Worm (Caenorhabditis elegans) whole organism, L3 larva: ENCODE measurements around the gene C01G10.1.

Experiments
- R02D3.7 ChIP-seq: fragments of 150-350 bp; optimal IDR thresholded peaks from 2 replicates; lab custom pipeline; 2014; ENCODE audit warnings: missing biosample characterization, missing genetic modification characterization
- ZK546.5 ChIP-seq: sonication (generic microtip); optimal IDR thresholded peaks from 2 replicates; lab custom pipeline; 2017; ENCODE audit warnings: missing biosample characterization, missing genetic modification characterization
- aly-2 ChIP-seq: fragments of 150-350 bp; optimal IDR thresholded peaks from 2 replicates; lab custom pipeline; 2014; ENCODE audit warnings: missing biosample characterization, missing genetic modification characterization
- ama-1 ChIP-seq: fragments of 150-350 bp; optimal IDR thresholded peaks from 2 replicates; lab custom pipeline; 2018
- ceh-16 ChIP-seq: sonication (generic microtip); optimal IDR thresholded peaks from 2 replicates; lab custom pipeline; 2017; ENCODE audit warnings: missing biosample characterization, missing genetic modification characterization
- ceh-28 ChIP-seq: fragments of 150-350 bp; optimal IDR thresholded peaks from 2 replicates; lab custom pipeline; 2014; ENCODE audit warnings: missing biosample characterization, missing genetic modification reagents, missing genetic modification characterization
- ceh-82 ChIP-seq: fragments of 150-350 bp; optimal IDR thresholded peaks from 2 replicates; lab custom pipeline; 2014; ENCODE audit warnings: missing biosample characterization, missing genetic modification characterization
- ceh-9 ChIP-seq: sonication (generic microtip); optimal IDR thresholded peaks from 2 replicates; lab custom pipeline; 2018; ENCODE audit warnings: missing biosample characterization, missing genetic modification characterization
- daf-12 ChIP-seq: fragments of 150-350 bp; optimal IDR thresholded peaks from 2 replicates; lab custom pipeline; 2014; ENCODE audit warnings: missing biosample characterization, missing genetic modification reagents, missing genetic modification characterization
- egl-27 ChIP-seq: sonication (generic microtip); optimal IDR thresholded peaks from 4 replicates; lab custom pipeline; 2017; ENCODE audit warnings: missing biosample characterization, missing genetic modification reagents, missing genetic modification characterization
- egl-5 ChIP-seq: fragments of 150-350 bp; optimal IDR thresholded peaks from 2 replicates; lab custom pipeline; 2017; ENCODE audit warnings: missing biosample characterization, missing genetic modification reagents, missing genetic modification characterization, inconsistent platforms
- elt-1 ChIP-seq: fragments of 150-350 bp; optimal IDR thresholded peaks from 2 replicates; lab custom pipeline; 2014; ENCODE audit warnings: missing biosample characterization, missing genetic modification characterization
- elt-2 ChIP-seq: sonication (generic microtip); optimal IDR thresholded peaks from 2 replicates; lab custom pipeline; 2016; ENCODE audit warnings: missing genetic modification reagents, mild to moderate bottlenecking, missing genetic modification characterization, missing compliant biosample characterization
- elt-3 ChIP-seq, 3 experiments: fragments of 150-350 bp in 1 of 3; sonication (generic microtip) in 2 of 3; optimal IDR thresholded peaks; 2 replicates in 2 of 3; 4 replicates in 1 of 3; lab custom pipeline; 2014 to 2017; ENCODE audit warnings: missing biosample characterization in 3 of 3, missing genetic modification characterization in 3 of 3
- eor-1 ChIP-seq, 2 experiments: fragments of 150-350 bp; optimal IDR thresholded peaks; 2 replicates each; lab custom pipeline; 2014 to 2018; ENCODE audit warnings: missing biosample characterization in 2 of 2, missing genetic modification characterization in 2 of 2
- fkh-10 ChIP-seq: sonication (generic microtip); optimal IDR thresholded peaks from 2 replicates; lab custom pipeline; 2017; ENCODE audit warnings: missing biosample characterization, missing genetic modification reagents, missing genetic modification characterization
- fkh-2 ChIP-seq: fragments of 150-350 bp; optimal IDR thresholded peaks from 2 replicates; lab custom pipeline; 2014; ENCODE audit warnings: missing biosample characterization, missing genetic modification reagents, missing genetic modification characterization
- fos-1 ChIP-seq: fragments of 150-350 bp; optimal IDR thresholded peaks from 2 replicates; lab custom pipeline; 2014; ENCODE audit warnings: missing biosample characterization, missing genetic modification characterization
- hmg-11 ChIP-seq: sonication (generic microtip); optimal IDR thresholded peaks from 2 replicates; lab custom pipeline; 2016; ENCODE audit warnings: missing genetic modification characterization, missing compliant biosample characterization
- jun-1 ChIP-seq: fragments of 150-350 bp; optimal IDR thresholded peaks from 2 replicates; lab custom pipeline; 2014; ENCODE audit warnings: missing biosample characterization, missing genetic modification reagents, missing genetic modification characterization
- lin-15B ChIP-seq: fragments of 150-350 bp; optimal IDR thresholded peaks from 2 replicates; lab custom pipeline; 2014; ENCODE audit warnings: missing biosample characterization, missing genetic modification characterization
- lin-39 ChIP-seq: fragments of 150-350 bp; optimal IDR thresholded peaks from 2 replicates; lab custom pipeline; 2018; ENCODE audit warnings: missing biosample characterization, missing genetic modification reagents, missing genetic modification characterization
- lsy-12 ChIP-seq: sonication (generic microtip); optimal IDR thresholded peaks from 2 replicates; lab custom pipeline; 2016; ENCODE audit warnings: mild to moderate bottlenecking, missing genetic modification characterization, missing compliant biosample characterization
- mdl-1 ChIP-seq: fragments of 150-350 bp; optimal IDR thresholded peaks from 2 replicates; lab custom pipeline; 2014; ENCODE audit warnings: missing biosample characterization, missing genetic modification characterization
- mml-1 ChIP-seq: fragments of 150-350 bp; sonication (generic microtip); optimal IDR thresholded peaks from 3 replicates; lab custom pipeline; 2014; ENCODE audit warnings: missing biosample characterization, missing genetic modification characterization
- nfya-1 ChIP-seq: sonication (generic microtip); optimal IDR thresholded peaks from 2 replicates; lab custom pipeline; 2017; ENCODE audit warnings: missing genetic modification characterization, mild to moderate bottlenecking, missing compliant biosample characterization, antibody characterized with exemption, moderate library complexity; ENCODE audit not compliant: insufficient read depth
- nhr-11 ChIP-seq: fragments of 150-350 bp; optimal IDR thresholded peaks from 2 replicates; lab custom pipeline; 2014; ENCODE audit warnings: missing biosample characterization, missing genetic modification characterization
- nhr-12 ChIP-seq: fragments of 150-350 bp; optimal IDR thresholded peaks from 2 replicates; lab custom pipeline; 2014; ENCODE audit warnings: missing biosample characterization, missing genetic modification characterization
- nhr-23 ChIP-seq: fragments of 150-350 bp; optimal IDR thresholded peaks from 2 replicates; lab custom pipeline; 2014; ENCODE audit warnings: missing biosample characterization, missing genetic modification reagents, missing genetic modification characterization
- nhr-237 ChIP-seq: fragments of 150-350 bp; optimal IDR thresholded peaks from 2 replicates; lab custom pipeline; 2014; ENCODE audit warnings: missing biosample characterization, missing genetic modification characterization
- nhr-25 ChIP-seq: sonication (generic microtip); optimal IDR thresholded peaks from 2 replicates; lab custom pipeline; 2017; ENCODE audit warnings: missing biosample characterization, missing genetic modification characterization
- nhr-28 ChIP-seq: fragments of 150-350 bp; optimal IDR thresholded peaks from 2 replicates; lab custom pipeline; 2014; ENCODE audit warnings: missing biosample characterization, missing genetic modification characterization
- nhr-43 ChIP-seq: sonication (generic microtip); optimal IDR thresholded peaks from 2 replicates; lab custom pipeline; 2016; ENCODE audit warnings: mild to moderate bottlenecking, missing genetic modification characterization, missing compliant biosample characterization; ENCODE audit not compliant: poor library complexity, severe bottlenecking
- nhr-67 ChIP-seq: fragments of 150-350 bp; optimal IDR thresholded peaks from 2 replicates; lab custom pipeline; 2014; ENCODE audit warnings: missing biosample characterization, missing genetic modification characterization
- nhr-76 ChIP-seq: fragments of 150-350 bp; sonication (generic microtip); optimal IDR thresholded peaks from 5 replicates; lab custom pipeline; 2014; ENCODE audit warnings: missing biosample characterization, missing genetic modification characterization
- nhr-77 ChIP-seq: fragments of 150-350 bp; optimal IDR thresholded peaks from 2 replicates; lab custom pipeline; 2014; ENCODE audit warnings: missing biosample characterization, missing genetic modification characterization
- pha-4 ChIP-seq: fragments of 150-350 bp; optimal IDR thresholded peaks from 2 replicates; lab custom pipeline; 2014; ENCODE audit warnings: missing biosample characterization, missing genetic modification reagents, missing genetic modification characterization
- pqm-1 ChIP-seq: fragments of 150-350 bp; optimal IDR thresholded peaks from 2 replicates; lab custom pipeline; 2017; ENCODE audit warnings: missing biosample characterization, missing genetic modification characterization, inconsistent platforms
- sea-2 ChIP-seq: fragments of 150-350 bp; sonication (generic microtip); optimal IDR thresholded peaks from 4 replicates; lab custom pipeline; 2014; ENCODE audit warnings: missing biosample characterization, missing genetic modification reagents, missing genetic modification characterization
- skn-1 ChIP-seq: fragments of 150-350 bp; optimal IDR thresholded peaks from 2 replicates; lab custom pipeline; 2014; ENCODE audit warnings: missing biosample characterization, missing genetic modification characterization
- snpc-4 ChIP-seq: fragments of 150-350 bp; optimal IDR thresholded peaks from 2 replicates; lab custom pipeline; 2014; ENCODE audit warnings: missing biosample characterization, missing genetic modification characterization
- tbx-2 ChIP-seq: sonication (generic microtip); optimal IDR thresholded peaks from 2 replicates; lab custom pipeline; 2016; ENCODE audit warnings: mild to moderate bottlenecking, missing genetic modification characterization, missing compliant biosample characterization
- unc-39 ChIP-seq: sonication (generic microtip); optimal IDR thresholded peaks from 4 replicates; lab custom pipeline; 2017; ENCODE audit warnings: missing biosample characterization, missing genetic modification characterization
- unc-62 ChIP-seq: fragments of 150-350 bp; sonication (generic microtip); optimal IDR thresholded peaks from 4 replicates; lab custom pipeline; 2014; ENCODE audit warnings: missing biosample characterization, missing genetic modification reagents, missing genetic modification characterization
- zag-1 ChIP-seq: fragments of 150-350 bp; optimal IDR thresholded peaks from 2 replicates; lab custom pipeline; 2014; ENCODE audit warnings: missing biosample characterization, missing genetic modification characterization
- ztf-11 ChIP-seq: fragments of 150-350 bp; optimal IDR thresholded peaks from 2 replicates; lab custom pipeline; 2014; ENCODE audit warnings: missing biosample characterization, missing genetic modification characterization
- ztf-4 ChIP-seq: fragments of 150-350 bp; optimal IDR thresholded peaks from 2 replicates; lab custom pipeline; 2014; ENCODE audit warnings: missing biosample characterization, missing genetic modification characterization

The C01G10.1 gene

ce11 chrV:15082291-15082690 lies 17.3 kb upstream of the C01G10.1 start, which contains the start of the genes C01G10.10 and C01G10.9 (continued):
- TF ChIP-seq nhr-25, result peak; percentile 8
- peak; percentile 39 for TF ChIP-seq nfya-1 (tag; lab: Kevin White, UChicago)
- peak; percentile 41 for TF ChIP-seq elt-2
- TF ChIP-seq elt-1 (tag; lab: Kevin White, UChicago), result peak; percentile 8
- no peak for TF ChIP-seq egl-27
- peak; percentile 33 for TF ChIP-seq hmg-11 (tag; lab: Kevin White, UChicago)
- TF ChIP-seq nhr-76, result no peak
- TF ChIP-seq ZK546.5 (tag; lab: Kevin White, UChicago), result no peak

- TF ChIP-seq ceh-16, result no peak
- no peak for TF ChIP-seq egl-27
- peak; percentile 84 for TF ChIP-seq ama-1
- TF ChIP-seq elt-2, result peak; percentile 15
- TF ChIP-seq ceh-82, result no peak
These were observed 15.9 kb upstream of the C01G10.1 start for ce11 chrV:15083659-15084058.

ce11 chrV:15085335-15085800 lies 14.2 kb upstream of the C01G10.1 start, which contains the start of the genes ahsa-1 and C01G10.7:
TSS of gene ahsa-1 (minus strand) at chrV:15085385.
TSS of gene C01G10.7 (plus strand) at chrV:15085747.
- peak in 1 of 2 experiments; percentile 45 for TF ChIP-seq eor-1 (tag; optimal IDR thresholded peaks at IDR 0.05; lab: Kevin White, UChicago)
- peak; percentile 89 for TF ChIP-seq nfya-1 (tag; lab: Kevin White, UChicago)
- TF ChIP-seq daf-12 (tag; lab: Kevin White, UChicago), result no peak
- no peak for TF ChIP-seq nhr-67
- peak; percentile 37 for TF ChIP-seq tbx-2
- peak; percentile 13 for TF ChIP-seq egl-27
- no peak for TF ChIP-seq fkh-2 (tag; lab: Kevin White, UChicago)
- TF ChIP-seq snpc-4, result peak; percentile 87
- no peak for TF ChIP-seq nhr-12
- no peak for TF ChIP-seq ZK546.5 (tag; lab: Kevin White, UChicago)
- peak; percentile 58 for TF ChIP-seq jun-1 (tag; lab: Kevin White, UChicago)
- TF ChIP-seq unc-39 (tag; lab: Kevin White, UChicago), result no peak
- no peak for TF ChIP-seq mdl-1 (tag; lab: Kevin White, UChicago)
- peak; percentile 68 for TF ChIP-seq ceh-82
- no peak for TF ChIP-seq elt-1 (tag; lab: Kevin White, UChicago)
- TF ChIP-seq elt-3 (tag; optimal IDR thresholded peaks at IDR 0.05; lab: Kevin White, UChicago), result no peak
- peak; percentile 99 for TF ChIP-seq lin-15B (tag; lab: Kevin White, UChicago)
- peak; percentile 15 for TF ChIP-seq skn-1 (tag; lab: Kevin White, UChicago)
- peak; percentile 95 for TF ChIP-seq pha-4 (tag; lab: Kevin White, UChicago)
- no peak for TF ChIP-seq ztf-11 (tag; lab: Kevin White, UChicago)
- TF ChIP-seq unc-62 (GFP tag; lab: Kevin White, UChicago), result no peak
- TF ChIP-seq ztf-4 (tag; lab: Kevin White, UChicago), result no peak
- TF ChIP-seq ceh-28 (tag; lab: Kevin White, UChicago), result peak; percentile 77
- no peak for TF ChIP-seq zag-1 (tag; lab: Kevin White, UChicago)
- TF ChIP-seq nhr-77 (tag; lab: Kevin White, UChicago), result peak; percentile 37
- TF ChIP-seq R02D3.7 (tag; lab: Kevin White, UChicago), result peak; percentile 98
- TF ChIP-seq nhr-43 (tag; lab: Kevin White, UChicago), result peak; percentile 95
- peak; percentile 86 for TF ChIP-seq nhr-25
- peak; percentile 82 for TF ChIP-seq pqm-1 (tag; lab: Kevin White, UChicago)
- TF ChIP-seq mml-1, result no peak
- TF ChIP-seq lin-39, result peak; percentile 75
- no peak for TF ChIP-seq ceh-9 (tag; lab: Kevin White, UChicago)
- TF ChIP-seq aly-2 (tag; lab: Kevin White, UChicago), result no peak
- TF ChIP-seq ama-1, result no peak
- TF ChIP-seq nhr-237 (tag; lab: Kevin White, UChicago), result no peak
- peak; percentile 0 for TF ChIP-seq nhr-76
- no peak for TF ChIP-seq nhr-23 (tag; lab: Kevin White, UChicago)
- TF ChIP-seq hmg-11 (tag; lab: Kevin White, UChicago), result peak; percentile 83
- TF ChIP-seq fkh-10 (GFP tag; lab: Kevin White, UChicago), result peak; percentile 92
- peak; percentile 61 for TF ChIP-seq elt-2
- peak; percentile 11 for TF ChIP-seq nhr-11 (tag; lab: Kevin White, UChicago)
- no peak for TF ChIP-seq nhr-28 (tag; lab: Kevin White, UChicago)
- TF ChIP-seq fos-1 (tag; lab: Kevin White, UChicago), result no peak
- TF ChIP-seq sea-2 (GFP tag; lab: Kevin White, UChicago), result no peak
- peak; percentile 87 for TF ChIP-seq egl-5 (tag; lab: Kevin White, UChicago)
- TF ChIP-seq lsy-12 (tag; lab: Kevin White, UChicago), result peak; percentile 85
- TF ChIP-seq ceh-16, result no peak
- TF ChIP-seq, all 47 proteins: peak for 24
